Worm (Caenorhabditis elegans) whole organism, L1 larva: ENCODE data around the gene riok-3.
A peak's percentile ranks its signal among the peaks of the same experiment; 100 is the strongest.

Source experiments
- C04F5.9 ChIP-seq: sonication (generic microtip); optimal IDR thresholded peaks from 2 replicates; lab custom pipeline; 2016; ENCODE audit warnings: missing genetic modification characterization, missing compliant biosample characterization
- C16A3.4 ChIP-seq: fragments of 150-350 bp; optimal IDR thresholded peaks from 2 replicates; lab custom pipeline; 2014; ENCODE audit warnings: missing biosample characterization, missing genetic modification characterization
- C34B4.2 ChIP-seq: sonication (generic microtip); optimal IDR thresholded peaks from 2 replicates; lab custom pipeline; 2017; ENCODE audit warnings: mild to moderate bottlenecking, missing genetic modification characterization, missing compliant biosample characterization
- F16B12.6 ChIP-seq: fragments of 150-350 bp; optimal IDR thresholded peaks from 2 replicates; lab custom pipeline; 2014; ENCODE audit warnings: missing biosample characterization, missing genetic modification characterization
- aha-1 ChIP-seq: fragments of 150-350 bp; optimal IDR thresholded peaks from 2 replicates; lab custom pipeline; 2014; ENCODE audit warnings: missing biosample characterization, missing genetic modification characterization
- ama-1 ChIP-seq: fragments of 150-350 bp; optimal IDR thresholded peaks from 2 replicates; lab custom pipeline; 2014
- blmp-1 ChIP-seq: fragments of 150-350 bp; optimal IDR thresholded peaks from 2 replicates; lab custom pipeline; 2014; ENCODE audit warnings: missing biosample characterization, missing genetic modification characterization
- ceh-8 ChIP-seq: fragments of 200-800 bp; sonication (Bioruptor generic); optimal IDR thresholded peaks from 2 replicates; lab custom pipeline; 2018; ENCODE audit warnings: mild to moderate bottlenecking, missing genetic modification characterization, moderate library complexity, missing compliant biosample characterization
- ceh-82 ChIP-seq, 3 experiments: fragments of 150-350 bp in 1 of 3; sonication (generic microtip) in 2 of 3; optimal IDR thresholded peaks; 2 replicates each; lab custom pipeline; 2014 to 2017; ENCODE audit warnings: missing biosample characterization in 3 of 3, missing genetic modification characterization in 3 of 3
- ceh-88 ChIP-seq: fragments of 200-800 bp; sonication (Bioruptor generic); IDR thresholded peaks from 2 replicates; pipeline ENCODE4 v1.3.6; 2022; ENCODE audit warnings: missing genetic modification characterization, missing compliant biosample characterization
- ceh-90 ChIP-seq: sonication (generic microtip); optimal IDR thresholded peaks from 2 replicates; lab custom pipeline; 2016; ENCODE audit warnings: missing genetic modification characterization, missing compliant biosample characterization
- ces-1 ChIP-seq: fragments of 150-350 bp; optimal IDR thresholded peaks from 2 replicates; lab custom pipeline; 2014; ENCODE audit warnings: missing biosample characterization, missing genetic modification reagents, missing genetic modification characterization
- efl-1 ChIP-seq, 4 experiments: fragments of 150-350 bp; optimal IDR thresholded peaks in 3 of 4; peaks in 1 of 4; 1 replicate in 1 of 4; 2 replicates in 3 of 4; lab custom pipeline; 2014; ENCODE audit warnings: missing biosample characterization in 2 of 4, missing genetic modification characterization in 2 of 4, missing genetic modification reagents in 2 of 4
- egl-13 ChIP-seq: sonication (generic microtip); optimal IDR thresholded peaks from 2 replicates; lab custom pipeline; 2016; ENCODE audit warnings: missing genotype, missing genetic modification reagents, missing genetic modification characterization, missing compliant biosample characterization
- egl-27 ChIP-seq, 2 experiments: fragments of 150-350 bp in 1 of 2; sonication (generic microtip); optimal IDR thresholded peaks; 3 replicates each; lab custom pipeline; 2017 to 2018; ENCODE audit warnings: missing biosample characterization in 2 of 2, missing genetic modification characterization in 2 of 2, missing genetic modification reagents in 2 of 2
- elt-2 ChIP-seq: sonication (generic microtip); optimal IDR thresholded peaks from 2 replicates; lab custom pipeline; 2016; ENCODE audit warnings: missing genetic modification characterization, mild to moderate bottlenecking, inconsistent platforms, missing compliant biosample characterization, missing genetic modification reagents
- elt-3 ChIP-seq, 6 experiments: fragments of 150-350 bp in 1 of 6; sonication (generic microtip); optimal IDR thresholded peaks; 2 replicates each; lab custom pipeline; 2017 to 2018; ENCODE audit warnings: missing biosample characterization in 6 of 6, missing genetic modification characterization in 6 of 6, inconsistent platforms in 1 of 6
- ets-5 ChIP-seq: fragments of 200-800 bp; sonication (Bioruptor generic); IDR thresholded peaks from 2 replicates; pipeline ENCODE4 v1.3.6; 2022; ENCODE audit warnings: missing genetic modification characterization, missing compliant biosample characterization
- hlh-17 ChIP-seq: fragments of 200-800 bp; sonication (Bioruptor generic); optimal IDR thresholded peaks from 2 replicates; lab custom pipeline; 2018; ENCODE audit warnings: missing genetic modification characterization, mild to moderate bottlenecking, missing compliant biosample characterization, moderate library complexity, borderline replicate concordance
- jun-1 ChIP-seq: fragments of 150-350 bp; optimal IDR thresholded peaks from 2 replicates; lab custom pipeline; 2014; ENCODE audit warnings: missing biosample characterization, missing genetic modification reagents, missing genetic modification characterization
- lin-13 ChIP-seq: fragments of 150-350 bp; optimal IDR thresholded peaks from 2 replicates; lab custom pipeline; 2014; ENCODE audit warnings: missing biosample characterization, missing genetic modification reagents, missing genetic modification characterization
- lin-14 ChIP-seq: fragments of 200-800 bp; sonication (Bioruptor generic); optimal IDR thresholded peaks from 2 replicates; lab custom pipeline; 2018; ENCODE audit warnings: mild to moderate bottlenecking, missing genetic modification characterization, moderate library complexity, missing compliant biosample characterization
- lin-39 ChIP-seq: fragments of 150-350 bp; optimal IDR thresholded peaks from 2 replicates; lab custom pipeline; 2014; ENCODE audit warnings: missing biosample characterization, missing genetic modification reagents, missing genetic modification characterization
- lir-3 ChIP-seq: sonication (generic microtip); optimal IDR thresholded peaks from 2 replicates; lab custom pipeline; 2016; ENCODE audit warnings: mild to moderate bottlenecking, missing genetic modification characterization, moderate library complexity, missing compliant biosample characterization; ENCODE audit not compliant: poor library complexity
- mab-9 ChIP-seq: fragments of 200-800 bp; sonication (Bioruptor generic); IDR thresholded peaks from 2 replicates; pipeline ENCODE4 v1.3.6; 2022; ENCODE audit warnings: missing genetic modification reagents, missing genetic modification characterization, missing compliant biosample characterization
- mdl-1 ChIP-seq, 2 experiments: fragments of 150-350 bp; optimal IDR thresholded peaks; 2 replicates each; lab custom pipeline; 2014 to 2017; ENCODE audit warnings: missing biosample characterization in 2 of 2, missing genetic modification characterization in 2 of 2, inconsistent platforms in 1 of 2
- mef-2 ChIP-seq: fragments of 150-350 bp; optimal IDR thresholded peaks from 2 replicates; lab custom pipeline; 2014; ENCODE audit warnings: missing biosample characterization, missing genetic modification characterization
- mep-1 ChIP-seq: fragments of 150-350 bp; optimal IDR thresholded peaks from 2 replicates; lab custom pipeline; 2014; ENCODE audit warnings: missing biosample characterization, missing genetic modification characterization
- nhr-11 ChIP-seq: fragments of 150-350 bp; optimal IDR thresholded peaks from 2 replicates; lab custom pipeline; 2014; ENCODE audit warnings: missing biosample characterization, missing genetic modification characterization
- nhr-12 ChIP-seq: sonication (generic microtip); optimal IDR thresholded peaks from 2 replicates; lab custom pipeline; 2017; ENCODE audit warnings: missing biosample characterization, missing genetic modification characterization
- nhr-19 ChIP-seq: fragments of 200-800 bp; sonication (Bioruptor generic); conservative IDR thresholded peaks from 2 replicates; pipeline ENCODE4 v1.3.6; 2022; ENCODE audit warnings: missing genetic modification characterization, missing compliant biosample characterization
- nhr-20 ChIP-seq: sonication (generic microtip); optimal IDR thresholded peaks from 2 replicates; lab custom pipeline; 2016; ENCODE audit warnings: mild to moderate bottlenecking, missing genetic modification characterization, missing compliant biosample characterization
- nhr-28 ChIP-seq: fragments of 150-350 bp; optimal IDR thresholded peaks from 2 replicates; lab custom pipeline; 2014; ENCODE audit warnings: missing biosample characterization, missing genetic modification characterization
- nhr-47 ChIP-seq: sonication (generic microtip); optimal IDR thresholded peaks from 2 replicates; lab custom pipeline; 2016; ENCODE audit warnings: mild to moderate bottlenecking, missing genetic modification characterization, moderate library complexity, missing compliant biosample characterization
- nhr-85 ChIP-seq: sonication (generic microtip); peaks from one replicate; lab custom pipeline; 2016; ENCODE audit warnings: missing genetic modification characterization, inconsistent platforms, missing compliant biosample characterization
- nhr-90 ChIP-seq: sonication (generic microtip); optimal IDR thresholded peaks from 2 replicates; lab custom pipeline; 2016; ENCODE audit warnings: mild to moderate bottlenecking, missing genetic modification characterization, missing compliant biosample characterization; ENCODE audit not compliant: poor library complexity
- pqm-1 ChIP-seq: sonication (generic microtip); optimal IDR thresholded peaks from 3 replicates; lab custom pipeline; 2017; ENCODE audit warnings: missing biosample characterization, missing genetic modification characterization
- skn-1 ChIP-seq: fragments of 150-350 bp; optimal IDR thresholded peaks from 2 replicates; lab custom pipeline; 2014; ENCODE audit warnings: missing biosample characterization, missing genetic modification characterization
- snpc-4 ChIP-seq: fragments of 150-350 bp; optimal IDR thresholded peaks from 2 replicates; lab custom pipeline; 2014; ENCODE audit warnings: missing biosample characterization, missing genetic modification characterization
- snu-23 ChIP-seq: sonication (generic microtip); optimal IDR thresholded peaks from 2 replicates; lab custom pipeline; 2016; ENCODE audit warnings: missing genetic modification characterization, missing compliant biosample characterization
- sox-4 ChIP-seq: sonication (generic microtip); optimal IDR thresholded peaks from 2 replicates; lab custom pipeline; 2016; ENCODE audit warnings: missing genetic modification characterization, missing compliant biosample characterization
- sup-37 ChIP-seq: fragments of 200-800 bp; sonication (Bioruptor generic); optimal IDR thresholded peaks from 2 replicates; lab custom pipeline; 2018; ENCODE audit warnings: mild to moderate bottlenecking, missing genetic modification characterization, missing compliant biosample characterization
- swsn-7 ChIP-seq: sonication (generic microtip); optimal IDR thresholded peaks from 2 replicates; lab custom pipeline; 2016; ENCODE audit warnings: missing genetic modification characterization, missing compliant biosample characterization
- tbx-2 ChIP-seq: sonication (generic microtip); optimal IDR thresholded peaks from 2 replicates; lab custom pipeline; 2016; ENCODE audit warnings: missing genetic modification characterization, missing compliant biosample characterization
- unc-130 ChIP-seq: fragments of 150-350 bp; optimal IDR thresholded peaks from 2 replicates; lab custom pipeline; 2017; ENCODE audit warnings: missing biosample characterization, missing genetic modification characterization, inconsistent platforms
- unc-62 ChIP-seq: fragments of 150-350 bp; optimal IDR thresholded peaks from 2 replicates; lab custom pipeline; 2014; ENCODE audit warnings: missing biosample characterization, missing genetic modification reagents, missing genetic modification characterization
- unc-98 ChIP-seq: fragments of 200-800 bp; sonication (Bioruptor generic); IDR thresholded peaks from 2 replicates; pipeline ENCODE4 v1.3.6; 2022; ENCODE audit warnings: missing genetic modification characterization, missing compliant biosample characterization
- vab-15 ChIP-seq: sonication (generic microtip); optimal IDR thresholded peaks from 2 replicates; lab custom pipeline; 2017; ENCODE audit warnings: missing genotype, mild to moderate bottlenecking, missing genetic modification characterization, missing compliant biosample characterization
- zag-1 ChIP-seq: fragments of 150-350 bp; optimal IDR thresholded peaks from 2 replicates; lab custom pipeline; 2014; ENCODE audit warnings: missing biosample characterization, missing genetic modification characterization
- zip-4 ChIP-seq: fragments of 200-800 bp; sonication (Bioruptor generic); optimal IDR thresholded peaks from 2 replicates; lab custom pipeline; 2018; ENCODE audit warnings: mild to moderate bottlenecking, missing genetic modification characterization, moderate library complexity, missing compliant biosample characterization
- ztf-4 ChIP-seq: fragments of 150-350 bp; optimal IDR thresholded peaks from 2 replicates; lab custom pipeline; 2014; ENCODE audit warnings: missing biosample characterization, missing genetic modification characterization

The riok-3 gene

ce11 chrIII:9808179-9808578, 3.4 kb upstream of the riok-3 start, which contains the start of gene gtap-2 (continued):
- TF ChIP-seq elt-2 (tag; lab: Kevin White, UChicago): no peak
- TF ChIP-seq sup-37 (GFP tag; lab: Kevin White, UChicago): no peak
- TF ChIP-seq zip-4 (GFP tag; lab: Kevin White, UChicago): no peak
- TF ChIP-seq ztf-4: no peak
- peak; percentile 54 for TF ChIP-seq nhr-47
- no peak for TF ChIP-seq ceh-82 (tag; optimal IDR thresholded peaks at IDR 0.05; lab: Kevin White, UChicago)

- TF ChIP-seq ztf-4: peak; percentile 64
- no peak for TF ChIP-seq snpc-4 (tag; lab: Kevin White, UChicago)
- no peak for TF ChIP-seq unc-130
- TF ChIP-seq ceh-8: no peak
- no peak for TF ChIP-seq ceh-90 (tag; lab: Kevin White, UChicago)
- TF ChIP-seq vab-15: peak; percentile 58
- no peak for TF ChIP-seq unc-98 (GFP tag; lab: Robert Waterston, UW)
- peak; percentile 4 for TF ChIP-seq jun-1 (tag; lab: Kevin White, UChicago)
- TF ChIP-seq ets-5 (GFP tag; lab: Robert Waterston, UW): no peak
- TF ChIP-seq blmp-1 (tag; lab: Kevin White, UChicago): peak; percentile 67
- TF ChIP-seq elt-3 (tag; optimal IDR thresholded peaks at IDR 0.05; lab: Kevin White, UChicago): peak in 2 of 6 experiments; percentile 36 to 75
- no peak for TF ChIP-seq mab-9
- TF ChIP-seq lir-3: peak; percentile 28
- TF ChIP-seq nhr-20 (tag; lab: Kevin White, UChicago): peak; percentile 65
- TF ChIP-seq efl-1 (optimal IDR thresholded peaks at IDR 0.05; lab: Kevin White, UChicago): no peak
- peak in 1 of 2 experiments; percentile 91 for TF ChIP-seq efl-1 (GFP tag; optimal IDR thresholded peaks at IDR 0.05 in 1 of 2; lab: Kevin White, UChicago)
- peak in 1 of 2 experiments; percentile 66 for TF ChIP-seq mdl-1 (tag; optimal IDR thresholded peaks at IDR 0.05; lab: Kevin White, UChicago)
- TF ChIP-seq egl-13 (tag; lab: Kevin White, UChicago): no peak
- TF ChIP-seq mef-2 (tag; lab: Kevin White, UChicago): no peak
- TF ChIP-seq F16B12.6: no peak
- TF ChIP-seq C34B4.2 (tag; lab: Kevin White, UChicago): no peak
- TF ChIP-seq nhr-47: peak; percentile 34
- TF ChIP-seq sox-4 (tag; lab: Kevin White, UChicago): no peak
- TF ChIP-seq lin-13 (GFP tag; lab: Kevin White, UChicago): no peak
- TF ChIP-seq mep-1: peak; percentile 32
- TF ChIP-seq unc-62: no peak
- peak; percentile 58 for TF ChIP-seq ama-1 (lab: Kevin White, UChicago)
- TF ChIP-seq snu-23 (GFP tag; lab: Kevin White, UChicago): peak; percentile 58
- no peak for TF ChIP-seq aha-1 (tag; lab: Kevin White, UChicago)
- no peak for TF ChIP-seq sup-37 (GFP tag; lab: Kevin White, UChicago)
- peak; percentile 26 for TF ChIP-seq skn-1 (tag; lab: Kevin White, UChicago)
- no peak for TF ChIP-seq C16A3.4
- TF ChIP-seq ceh-88 (GFP tag; lab: Robert Waterston, UW): no peak
- TF ChIP-seq egl-27 (tag; optimal IDR thresholded peaks at IDR 0.05; lab: Kevin White, UChicago): no peak
- peak; percentile 43 for TF ChIP-seq nhr-90
- peak; percentile 42 for TF ChIP-seq nhr-19 (GFP tag; lab: Robert Waterston, UW)
- peak; percentile 28 for TF ChIP-seq lin-14
- no peak for TF ChIP-seq pqm-1 (tag; lab: Kevin White, UChicago)
- no peak for TF ChIP-seq nhr-12 (tag; lab: Kevin White, UChicago)
- no peak for TF ChIP-seq nhr-11 (tag; lab: Kevin White, UChicago)
- no peak for TF ChIP-seq C04F5.9 (tag; lab: Kevin White, UChicago)
- TF ChIP-seq zag-1 (tag; lab: Kevin White, UChicago): no peak
- no peak for TF ChIP-seq nhr-28 (tag; lab: Kevin White, UChicago)
- TF ChIP-seq tbx-2 (tag; lab: Kevin White, UChicago): no peak
- no peak for TF ChIP-seq lin-39
- TF ChIP-seq hlh-17: no peak
- peak; percentile 83 for TF ChIP-seq nhr-85
- no peak for TF ChIP-seq ces-1
- TF ChIP-seq swsn-7 (tag; lab: Kevin White, UChicago): no peak
- TF ChIP-seq zip-4 (GFP tag; lab: Kevin White, UChicago): no peak
These were observed 2.8 kb upstream of the riok-3 start for ce11 chrIII:9807560-9808046.
